Worm (Caenorhabditis elegans): ENCODE results near the gene clec-121.
"Not testable (repeated sequence)": the region's sequence is repeated elsewhere in the genome, so short reads cannot be mapped to it uniquely, and the experiment has no call there.

clec-121 gene

DNA sequence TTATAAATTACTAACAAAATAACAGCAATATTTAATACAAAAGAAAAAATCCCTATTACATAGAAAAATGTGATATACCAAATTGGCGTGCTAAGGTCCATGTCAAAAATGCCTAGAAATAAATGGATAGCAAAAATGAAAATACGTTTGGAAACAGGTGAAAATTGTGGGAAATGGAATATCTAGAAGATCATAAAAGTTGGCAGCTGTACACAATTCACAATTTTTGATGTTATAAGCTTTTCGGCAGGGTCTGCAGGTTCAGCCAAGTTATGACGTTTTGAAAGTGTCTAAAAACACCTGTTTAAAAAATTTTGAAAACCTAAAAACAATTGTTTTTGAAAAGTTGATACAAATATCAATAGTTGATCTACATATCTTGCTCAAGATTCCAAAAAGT, 40.7 kb downstream of the clec-121 start, which contains the start of gene sri-42:
TSS of gene sri-42 (minus strand) at position 101 of the 400 bp plus-strand sequence.
- TF ChIP-seq lin-13 (tag; optimal IDR thresholded peaks at IDR 0.05); unc-120 (tag; optimal IDR thresholded peaks at IDR 0.05; ENCODE audit: poor library complexity, severe bottlenecking); unc-62 (GFP tag; optimal IDR thresholded peaks at IDR 0.05): not testable (repeated sequence)

DNA sequence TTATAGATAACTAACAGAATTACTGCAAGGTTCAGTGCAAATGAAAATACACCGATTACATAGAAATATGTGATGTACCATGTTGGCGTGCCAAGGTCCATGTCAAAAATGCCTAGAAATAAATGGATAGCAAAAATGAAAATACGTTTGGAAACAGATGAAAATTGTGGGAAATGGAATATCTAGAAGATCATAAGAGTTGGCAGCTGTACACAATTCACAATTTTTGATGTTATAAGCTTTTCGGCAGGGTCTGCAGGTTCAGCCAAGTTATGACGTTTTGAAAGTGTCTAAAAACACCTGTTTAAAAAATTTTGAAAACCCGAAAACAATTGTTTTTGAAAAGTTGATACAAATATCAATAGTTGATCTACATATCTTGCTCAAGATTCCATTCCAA, 42.4 kb downstream of the clec-121 start, which contains the start of gene sri-43:
TSS of gene sri-43 (minus strand) at position 101 of the 400 bp plus-strand sequence.
- not testable (repeated sequence) for TF ChIP-seq sptf-1 (tag; optimal IDR thresholded peaks at IDR 0.05); ham-2 (GFP tag; optimal IDR thresholded peaks at IDR 0.05); unc-62 (GFP tag; optimal IDR thresholded peaks at IDR 0.05)

DNA sequence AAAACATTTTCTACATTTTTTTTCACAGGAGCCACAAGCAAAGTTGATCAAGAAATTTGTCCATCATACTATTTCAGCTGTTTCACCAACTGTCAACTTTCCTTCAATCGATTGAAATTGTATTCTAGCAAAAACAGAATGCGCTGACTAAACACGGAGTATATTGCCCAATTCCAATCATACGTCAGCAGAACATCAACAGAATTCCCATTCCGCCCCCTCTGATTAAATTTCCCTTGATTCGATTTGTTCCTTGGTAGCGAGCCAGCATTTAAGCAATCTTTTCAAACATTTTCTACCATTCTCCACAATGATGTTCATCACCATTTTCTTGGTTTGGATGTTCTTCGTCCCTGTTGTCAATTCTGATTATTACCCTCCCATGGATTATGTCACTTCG, 43.7 kb downstream of the clec-121 start, which contains the start of gene T10D4.15:
TSS of gene T10D4.15 (plus strand) at position 301 of the 400 bp plus-strand sequence.
- TF ChIP-seq nhr-237 (tag; optimal IDR thresholded peaks at IDR 0.05) (no peak), drap-1 (GFP tag; optimal IDR thresholded peaks at IDR 0.05) (no peak), mep-1 (tag; optimal IDR thresholded peaks at IDR 0.05) (no peak), elt-3 (tag; optimal IDR thresholded peaks at IDR 0.05) (no peak), nhr-76 (tag; optimal IDR thresholded peaks at IDR 0.05) (no peak), flh-1 (GFP tag; optimal IDR thresholded peaks at IDR 0.05) (no peak), cnd-1 (tag; optimal IDR thresholded peaks at IDR 0.05) (no peak), ceh-39 (tag; optimal IDR thresholded peaks at IDR 0.05) (no peak), unc-39 (tag; optimal IDR thresholded peaks at IDR 0.05) (no peak), hlh-1 (tag; optimal IDR thresholded peaks at IDR 0.05) (no peak), sem-2 (GFP tag; optimal IDR thresholded peaks at IDR 0.05) (no peak), unc-120 (tag; optimal IDR thresholded peaks at IDR 0.05; ENCODE audit: poor library complexity, severe bottlenecking) (no peak), elt-1 (tag; optimal IDR thresholded peaks at IDR 0.05; ENCODE audit: borderline replicate concordance, insufficient read depth) (no peak)

DNA sequence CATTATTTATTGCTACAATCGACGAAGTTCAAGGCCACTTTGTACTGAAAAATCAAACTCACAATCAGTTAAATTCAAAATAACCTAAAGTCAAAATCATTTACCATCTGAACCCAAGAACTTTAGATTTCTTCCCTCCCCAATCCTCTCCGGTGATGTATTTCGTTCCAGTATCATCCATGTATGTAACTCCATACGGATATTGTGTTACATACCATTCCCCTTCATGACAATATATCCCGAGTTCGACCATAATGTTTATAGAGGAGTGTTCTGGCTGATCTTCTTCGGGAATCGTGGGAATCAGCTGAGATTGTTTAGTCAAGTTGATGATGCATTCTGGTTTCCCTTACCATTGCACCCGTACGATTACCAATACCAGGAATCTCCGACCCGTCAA, 46.3 kb downstream of the clec-121 start:
- TF ChIP-seq ceh-43 (GFP tag; optimal IDR thresholded peaks at IDR 0.05) (no peak), elt-3 (tag; optimal IDR thresholded peaks at IDR 0.05) (no peak), lin-32 (GFP tag; optimal IDR thresholded peaks at IDR 0.05) (no peak), ztf-11 (tag; optimal IDR thresholded peaks at IDR 0.05) (no peak), unc-62 (GFP tag; optimal IDR thresholded peaks at IDR 0.05) (no peak)

DNA sequence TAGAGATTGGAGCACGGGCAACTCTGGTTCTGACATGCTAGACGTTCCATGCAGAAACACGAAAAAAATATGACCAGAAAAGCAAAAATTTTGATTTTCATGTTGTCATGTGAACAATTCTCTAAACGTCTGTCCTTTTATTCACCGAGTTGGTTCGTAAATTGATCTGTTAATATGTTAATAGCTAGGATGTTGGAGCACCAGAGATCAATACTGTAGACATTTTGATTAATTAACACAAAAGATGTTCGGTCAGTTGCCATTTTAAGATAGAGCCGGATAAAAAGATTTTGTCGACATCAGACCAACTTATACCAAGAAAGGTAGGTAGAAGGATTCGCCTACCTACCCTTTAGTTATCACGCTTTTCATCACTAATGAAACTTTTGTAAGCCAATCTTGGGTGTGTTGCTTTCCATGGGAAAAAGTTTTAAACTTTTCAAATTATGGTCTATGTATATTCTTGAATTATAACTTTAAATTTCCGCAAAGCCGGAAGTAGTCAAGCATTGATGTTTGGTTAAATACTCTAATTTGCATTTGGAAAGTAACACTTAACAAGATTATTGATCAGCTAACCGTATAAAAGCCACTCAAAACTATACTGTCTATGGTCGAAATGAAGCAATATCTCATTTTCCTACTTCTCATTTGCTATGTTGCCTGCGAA, 47.5 kb downstream of the clec-121 start, which contains the start of the genes T10D4.11 and T10D4.1:
TSS of gene T10D4.11 (minus strand) at position 101 of the 670 bp plus-strand sequence.
TSS of gene T10D4.1 (plus strand) at position 620 of the 670 bp plus-strand sequence.
- TF ChIP-seq lin-32 (GFP tag; optimal IDR thresholded peaks at IDR 0.05): no peak
- no peak for TF ChIP-seq elt-1 (tag; optimal IDR thresholded peaks at IDR 0.05; ENCODE audit: borderline replicate concordance, insufficient read depth)
- no peak for TF ChIP-seq nhr-237 (tag; optimal IDR thresholded peaks at IDR 0.05)
- no peak for TF ChIP-seq ceh-43 (GFP tag; optimal IDR thresholded peaks at IDR 0.05)
- TF ChIP-seq ces-1 (GFP tag; optimal IDR thresholded peaks at IDR 0.05): no peak
- no peak for TF ChIP-seq pha-4 (tag; optimal IDR thresholded peaks at IDR 0.05)
- TF ChIP-seq blmp-1 (tag; optimal IDR thresholded peaks at IDR 0.05): no peak
- TF ChIP-seq elt-3 (tag; optimal IDR thresholded peaks at IDR 0.05): no peak
- no peak for TF ChIP-seq unc-120 (tag; optimal IDR thresholded peaks at IDR 0.05; ENCODE audit: poor library complexity, severe bottlenecking)
- no peak for TF ChIP-seq unc-62 (GFP tag; optimal IDR thresholded peaks at IDR 0.05)
- TF ChIP-seq lsy-2 (tag; optimal IDR thresholded peaks at IDR 0.05): no peak
- TF ChIP-seq lin-13 (tag; optimal IDR thresholded peaks at IDR 0.05): no peak

DNA sequence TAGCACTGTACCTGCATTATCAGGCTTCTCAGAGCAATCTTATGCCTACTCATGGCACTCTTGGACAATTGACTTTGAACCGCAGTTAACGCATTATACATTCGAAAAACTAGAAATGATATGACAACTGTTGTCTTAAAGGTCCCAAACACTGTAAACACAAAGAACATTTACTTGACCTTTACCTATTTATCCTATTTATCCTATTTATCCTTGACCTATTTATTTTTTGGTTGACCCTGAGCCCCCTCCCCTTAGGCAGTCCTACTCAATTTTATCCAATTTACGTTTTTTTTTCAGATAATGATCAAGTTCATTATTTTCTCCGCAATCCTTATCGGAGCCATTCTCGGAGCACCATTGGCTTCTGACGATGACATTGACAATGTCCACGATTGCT, 49.5 kb downstream of the clec-121 start, which contains the start of the genes T10D4.14 and T10D4.19:
TSS of gene T10D4.14 (minus strand) at position 101 of the 400 bp plus-strand sequence.
TSS of gene T10D4.19 (plus strand) at position 304 of the 400 bp plus-strand sequence.
- no peak for TF ChIP-seq zip-8 (tag; optimal IDR thresholded peaks at IDR 0.05)
- no peak for TF ChIP-seq sptf-1 (tag; optimal IDR thresholded peaks at IDR 0.05)
- no peak for TF ChIP-seq flh-1 (GFP tag; optimal IDR thresholded peaks at IDR 0.05)
- TF ChIP-seq M03D4.4 (tag; optimal IDR thresholded peaks at IDR 0.05): no peak
- no peak for TF ChIP-seq unc-62 (GFP tag; optimal IDR thresholded peaks at IDR 0.05)
- TF ChIP-seq ceh-83 (GFP tag; optimal IDR thresholded peaks at IDR 0.05): no peak
- no peak for TF ChIP-seq nhr-76 (tag; optimal IDR thresholded peaks at IDR 0.05)
- no peak for TF ChIP-seq sem-2 (GFP tag; optimal IDR thresholded peaks at IDR 0.05)
- no peak for TF ChIP-seq unc-39 (tag; optimal IDR thresholded peaks at IDR 0.05)
- no peak for TF ChIP-seq nhr-12 (tag; optimal IDR thresholded peaks at IDR 0.05)

Data from whole organism, mixed stage, embryonic.